Worm (Caenorhabditis elegans) whole organism, L4/young adult: Measurements from ENCODE around the gene cogc-2.

Experiments
- dao-5 ChIP-seq: sonication (generic microtip); optimal IDR thresholded peaks from 2 replicates; lab custom pipeline; 2016; ENCODE audit warnings: missing genotype, missing genetic modification characterization, moderate library complexity, missing compliant biosample characterization
- him-1 ChIP-seq: sonication (generic microtip); optimal IDR thresholded peaks from 2 replicates; lab custom pipeline; 2016; ENCODE audit warnings: missing genotype, missing genetic modification reagents, missing genetic modification characterization, missing compliant biosample characterization

- no peak for TF ChIP-seq him-1 (tag; lab: Kevin White, UChicago)
- no peak for TF ChIP-seq dao-5 (tag; lab: Kevin White, UChicago)
These were observed 17.2 kb downstream of the cogc-2 start for ce11 chrIV:7022227-7022626.
